Worm (Caenorhabditis elegans): ENCODE data around the gene ttr-8.

ttr-8 gene

ce11 chrIII:7570083-7570695, 5.0 kb upstream of the ttr-8 start, which contains the start of gene R13A5.7 (continued):
- TF ChIP-seq ztf-11 (tag; optimal IDR thresholded peaks at IDR 0.05): no peak
- TF ChIP-seq hlh-11 (tag; optimal IDR thresholded peaks at IDR 0.05): peak; percentile 93
- TF ChIP-seq nhr-102 (tag; optimal IDR thresholded peaks at IDR 0.05): peak; percentile 68
- no peak for TF ChIP-seq lin-39 (tag; optimal IDR thresholded peaks at IDR 0.05)
- TF ChIP-seq hmg-1.1 (GFP tag; IDR thresholded peaks at IDR 0.05): peak; percentile 89
- no peak for TF ChIP-seq ces-1 (GFP tag; optimal IDR thresholded peaks at IDR 0.05)
- TF ChIP-seq cey-2 (tag; optimal IDR thresholded peaks at IDR 0.05; ENCODE audit: borderline replicate concordance, insufficient read depth): no peak
- 0 out of 2 replicates have a peak, but pooled peaks have one; percentile 37 for TF ChIP-seq tra-1 (GFP tag; IDR thresholded peaks at IDR 0.05)
- TF ChIP-seq pqm-1 (tag; optimal IDR thresholded peaks at IDR 0.05): peak; percentile 27
- TF ChIP-seq mep-1 (tag; optimal IDR thresholded peaks at IDR 0.05): peak; percentile 83
- TF ChIP-seq mes-2 (tag; optimal IDR thresholded peaks at IDR 0.05; ENCODE audit: poor library complexity, severe bottlenecking): peak; percentile 69
- TF ChIP-seq nhr-25 (tag; optimal IDR thresholded peaks at IDR 0.05; ENCODE audit: borderline replicate concordance, insufficient read depth): peak; percentile 70
- peak; percentile 95 for TF ChIP-seq hlh-30 (tag; optimal IDR thresholded peaks at IDR 0.05; ENCODE audit: insufficient read depth)
- TF ChIP-seq daf-16 (GFP tag; optimal IDR thresholded peaks at IDR 0.05): peak in 1 of 2 experiments; percentile 23
- TF ChIP-seq daf-16 (tag; optimal IDR thresholded peaks at IDR 0.05): peak; percentile 80
- TF ChIP-seq arid-1 (GFP tag; conservative IDR thresholded peaks at IDR 0.05): peak; percentile 75; the same call in 1 of the 2 replicates
- TF ChIP-seq D1046.2 (GFP tag; IDR thresholded peaks at IDR 0.05): no peak
- 0 out of 2 replicates have a peak, but pooled peaks have one; percentile 35 for TF ChIP-seq mdt-29 (GFP tag; IDR thresholded peaks at IDR 0.05)
- peak; percentile 88 for TF ChIP-seq dve-1 (tag; optimal IDR thresholded peaks at IDR 0.05; ENCODE audit: insufficient read depth)
- TF ChIP-seq lin-13 (GFP tag; optimal IDR thresholded peaks at IDR 0.05): peak; percentile 54
- TF ChIP-seq nhr-28 (tag; optimal IDR thresholded peaks at IDR 0.05): peak; percentile 90
- no peak for TF ChIP-seq nhr-42 (GFP tag; IDR thresholded peaks at IDR 0.05)
- TF ChIP-seq dmd-6 (GFP tag; IDR thresholded peaks at IDR 0.05): peak; percentile 77
- TF ChIP-seq nhr-237 (tag; optimal IDR thresholded peaks at IDR 0.05): no peak
- no peak for TF ChIP-seq Y5F2A.4 (GFP tag; optimal IDR thresholded peaks at IDR 0.05)
- TF ChIP-seq lsy-2 (tag; optimal IDR thresholded peaks at IDR 0.05): peak; percentile 85 to 86
- no peak for TF ChIP-seq jun-1 (tag; optimal IDR thresholded peaks at IDR 0.05)
- TF ChIP-seq lin-1 (GFP tag; IDR thresholded peaks at IDR 0.05): 0 out of 2 replicates have a peak, but pooled peaks have one; percentile 35
- TF ChIP-seq daf-12 (tag; optimal IDR thresholded peaks at IDR 0.05): no peak
- TF ChIP-seq ctbp-1 (GFP tag; IDR thresholded peaks at IDR 0.05): peak; percentile 63; the same call in 1 of the 2 replicates
- TF ChIP-seq nhr-111 (GFP tag; optimal IDR thresholded peaks at IDR 0.05): no peak
- TF ChIP-seq gei-8 (GFP tag; optimal IDR thresholded peaks at IDR 0.05): peak; percentile 48
- TF ChIP-seq dmd-8 (GFP tag; IDR thresholded peaks at IDR 0.05): no peak
- TF ChIP-seq php-3 (GFP tag; IDR thresholded peaks at IDR 0.05): 0 out of 2 replicates have a peak, but pooled peaks have one; percentile 46
- TF ChIP-seq nhr-6 (tag; optimal IDR thresholded peaks at IDR 0.05): peak; percentile 75
- TF ChIP-seq madf-5 (GFP tag; IDR thresholded peaks at IDR 0.05): no peak
- TF ChIP-seq ztf-7 (tag; optimal IDR thresholded peaks at IDR 0.05): no peak
- peak; percentile 95 for TF ChIP-seq mxl-3 (GFP tag; optimal IDR thresholded peaks at IDR 0.05)
- peak; percentile 22 for TF ChIP-seq duxl-1 (tag; optimal IDR thresholded peaks at IDR 0.05; ENCODE audit: poor library complexity)
- peak; percentile 35 for TF ChIP-seq F10B5.3 (tag; optimal IDR thresholded peaks at IDR 0.05)
- peak in 1 of 2 experiments; percentile 36 for TF ChIP-seq hif-1 (tag; optimal IDR thresholded peaks at IDR 0.05)
